Fruit fly (Drosophila melanogaster): ENCODE results near the gene Imp.

Gene Imp

dm6 chrX:10824227-10824702 lies at the start of gene Imp:
Imp (minus strand) TSS chrX:10824277.
- peak; percentile 90 for TF ChIP-seq CG13894 (tag; optimal IDR thresholded peaks at IDR 0.05)
- peak; percentile 74 for TF ChIP-seq pros (GFP tag; optimal IDR thresholded peaks at IDR 0.05)
- TF ChIP-seq cg (GFP tag; optimal IDR thresholded peaks at IDR 0.05), result peak; percentile 69
- TF ChIP-seq Adf1 (GFP tag; IDR thresholded peaks at IDR 0.05), result peak; percentile 10; the same call in 1 of the 2 replicates
- no peak for TF ChIP-seq scrt (GFP tag; optimal IDR thresholded peaks at IDR 0.05)
- TF ChIP-seq CG18599 (GFP tag; optimal IDR thresholded peaks at IDR 0.05), result no peak
- TF ChIP-seq CG1832 (GFP tag; optimal IDR thresholded peaks at IDR 0.05), result peak; percentile 48
- no peak for TF ChIP-seq Aef1 (GFP tag; IDR thresholded peaks at IDR 0.05)

dm6 chrX:10869045-10869444 lies 45.0 kb upstream of the Imp start, which contains the start of gene CG2157:
CG2157 (plus strand) TSS chrX:10869284.
- TF ChIP-seq slp2 (GFP tag; optimal IDR thresholded peaks at IDR 0.05) (no peak), CG7357 (GFP tag; IDR thresholded peaks at IDR 0.05) (no peak), ken (GFP tag; IDR thresholded peaks at IDR 0.05) (0 out of 3 replicates have a peak, but pooled peaks have one; percentile 26), CG5180 (GFP tag; optimal IDR thresholded peaks at IDR 0.05) (peak; percentile 95)

- TF ChIP-seq CG2129 (GFP tag; IDR thresholded peaks at IDR 0.05; ENCODE audit: partially characterized antibody) (no peak), scrt (GFP tag; optimal IDR thresholded peaks at IDR 0.05) (no peak), GATAe (GFP tag; conservative IDR thresholded peaks at IDR 0.05) (no peak), crc (GFP tag; optimal IDR thresholded peaks at IDR 0.05) (no peak), Dbx (GFP tag; IDR thresholded peaks at IDR 0.05) (0 out of 3 replicates have a peak, but pooled peaks have one; percentile 6), lmd (GFP tag; IDR thresholded peaks at IDR 0.05) (no peak), oc (tag; optimal IDR thresholded peaks at IDR 0.05) (no peak), hb (GFP tag; IDR thresholded peaks at IDR 0.05; ENCODE audit: partially characterized antibody) (0 out of 3 replicates have a peak, but pooled peaks have one; percentile 41), Hr51 (GFP tag; optimal IDR thresholded peaks at IDR 0.05) (no peak), CG7556 (GFP tag; optimal IDR thresholded peaks at IDR 0.05) (no peak), p53 (GFP tag; optimal IDR thresholded peaks at IDR 0.05) (no peak), tin (GFP tag; optimal IDR thresholded peaks at IDR 0.05) (no peak), sens (GFP tag) (peak; percentile 28), dimm (GFP tag; IDR thresholded peaks at IDR 0.05) (no peak), CG11695 (GFP tag; IDR thresholded peaks at IDR 0.05) (no peak), Poxn (GFP tag; IDR thresholded peaks at IDR 0.05) (no peak), HHEX (GFP tag; optimal IDR thresholded peaks at IDR 0.05) (no peak), CG8281 (tag; optimal IDR thresholded peaks at IDR 0.05) (peak; percentile 92), Elba2 (GFP tag; optimal IDR thresholded peaks at IDR 0.05) (no peak), CG4328 (GFP tag; optimal IDR thresholded peaks at IDR 0.05) (no peak), CG2202 (tag; optimal IDR thresholded peaks at IDR 0.05) (no peak), E2f1 (GFP tag; IDR thresholded peaks at IDR 0.05) (no peak), Xrp1 (GFP tag; IDR thresholded peaks at IDR 0.05) (no peak)
These were observed 43.6 kb upstream of the Imp start for dm6 chrX:10867692-10868091.

dm6 chrX:10865580-10866331 lies 41.7 kb upstream of the Imp start:
- TF ChIP-seq CG10321 (GFP tag; IDR thresholded peaks at IDR 0.05), result peak; percentile 85
- TF ChIP-seq zen (tag; optimal IDR thresholded peaks at IDR 0.05), result no peak
- TF ChIP-seq CG9437 (GFP tag; optimal IDR thresholded peaks at IDR 0.05), result no peak
- TF ChIP-seq ken (GFP tag; IDR thresholded peaks at IDR 0.05), result no peak
- TF ChIP-seq sisA (GFP tag; IDR thresholded peaks at IDR 0.05), result no peak
- no peak for TF ChIP-seq HLH3B (GFP tag; IDR thresholded peaks at IDR 0.05)
- TF ChIP-seq CG15479 (GFP tag; optimal IDR thresholded peaks at IDR 0.05), result no peak
- no peak for TF ChIP-seq tin (GFP tag; optimal IDR thresholded peaks at IDR 0.05)
- TF ChIP-seq wdn (GFP tag; IDR thresholded peaks at IDR 0.05), result peak; percentile 36; the same call in 1 of the 2 replicates
- no peak for TF ChIP-seq sim (GFP tag; IDR thresholded peaks at IDR 0.05)
- TF ChIP-seq pfk (GFP tag; optimal IDR thresholded peaks at IDR 0.05), result peak; percentile 62
- TF ChIP-seq CG1832 (GFP tag; optimal IDR thresholded peaks at IDR 0.05), result peak; percentile 85
- TF ChIP-seq bigmax (GFP tag; optimal IDR thresholded peaks at IDR 0.05), result peak; percentile 74
- no peak for TF ChIP-seq so (GFP tag; IDR thresholded peaks at IDR 0.05)
- no peak for TF ChIP-seq CG10462 (GFP tag; optimal IDR thresholded peaks at IDR 0.05)
